Worm (Caenorhabditis elegans) whole organism, mixed stage, embryonic: ENCODE measurements around the gene acer-1.

Experiments
- bed-3 ChIP-seq: fragments of 200-800 bp; sonication (Bioruptor generic); optimal IDR thresholded peaks from 3 replicates; lab custom pipeline; 2018; ENCODE audit warnings: mild to moderate bottlenecking, missing genetic modification characterization, moderate library complexity, missing compliant biosample characterization
- blmp-1 ChIP-seq: fragments of 150-350 bp; optimal IDR thresholded peaks from 2 replicates; lab custom pipeline; 2014; ENCODE audit warnings: missing biosample characterization, missing genetic modification characterization
- ceh-39 ChIP-seq: fragments of 150-350 bp; optimal IDR thresholded peaks from 2 replicates; lab custom pipeline; 2014; ENCODE audit warnings: missing biosample characterization, missing genetic modification characterization
- ceh-43 ChIP-seq: fragments of 200-800 bp; sonication (Bioruptor generic); optimal IDR thresholded peaks from 2 replicates; lab custom pipeline; 2018; ENCODE audit warnings: mild to moderate bottlenecking, missing genetic modification characterization, moderate library complexity, missing compliant biosample characterization
- ceh-83 ChIP-seq: fragments of 200-800 bp; sonication (Bioruptor generic); optimal IDR thresholded peaks from 2 replicates; lab custom pipeline; 2018; ENCODE audit warnings: mild to moderate bottlenecking, missing genetic modification characterization, missing compliant biosample characterization
- ces-1 ChIP-seq: fragments of 150-350 bp; optimal IDR thresholded peaks from 2 replicates; lab custom pipeline; 2014; ENCODE audit warnings: missing biosample characterization, missing genetic modification reagents, missing genetic modification characterization
- cnd-1 ChIP-seq: fragments of 200-800 bp; sonication (Bioruptor generic); optimal IDR thresholded peaks from 2 replicates; lab custom pipeline; 2018; ENCODE audit warnings: mild to moderate bottlenecking, missing genetic modification characterization, missing compliant biosample characterization
- drap-1 ChIP-seq: fragments of 200-800 bp; sonication (Bioruptor generic); optimal IDR thresholded peaks from 3 replicates; lab custom pipeline; 2018; ENCODE audit warnings: mild to moderate bottlenecking, missing genetic modification characterization, missing compliant biosample characterization
- ham-2 ChIP-seq: fragments of 200-800 bp; sonication (Bioruptor generic); optimal IDR thresholded peaks from 2 replicates; lab custom pipeline; 2018; ENCODE audit warnings: mild to moderate bottlenecking, missing genetic modification characterization, missing compliant biosample characterization
- hlh-1 ChIP-seq: fragments of 150-350 bp; optimal IDR thresholded peaks from 2 replicates; lab custom pipeline; 2014; ENCODE audit warnings: missing biosample characterization, missing genetic modification reagents, missing genetic modification characterization
- lin-13 ChIP-seq: fragments of 150-350 bp; optimal IDR thresholded peaks from 2 replicates; lab custom pipeline; 2014; ENCODE audit warnings: missing biosample characterization, missing genetic modification characterization
- lin-32 ChIP-seq: fragments of 200-800 bp; sonication (Bioruptor generic); optimal IDR thresholded peaks from 2 replicates; lab custom pipeline; 2018; ENCODE audit warnings: mild to moderate bottlenecking, missing genetic modification characterization, missing compliant biosample characterization
- lsy-2 ChIP-seq: fragments of 150-350 bp; optimal IDR thresholded peaks from 2 replicates; lab custom pipeline; 2014; ENCODE audit warnings: missing biosample characterization, missing genetic modification characterization
- mab-5 ChIP-seq: fragments of 150-350 bp; optimal IDR thresholded peaks from 2 replicates; lab custom pipeline; 2014; ENCODE audit warnings: missing biosample characterization, missing genetic modification characterization
- mep-1 ChIP-seq: fragments of 150-350 bp; optimal IDR thresholded peaks from 2 replicates; lab custom pipeline; 2017; ENCODE audit warnings: missing biosample characterization, missing genetic modification reagents, missing genetic modification characterization, inconsistent platforms
- mls-2 ChIP-seq: sonication (generic microtip); optimal IDR thresholded peaks from 2 replicates; lab custom pipeline; 2016; ENCODE audit warnings: mild to moderate bottlenecking, missing genetic modification characterization, moderate library complexity, missing compliant biosample characterization
- nhr-12 ChIP-seq: fragments of 150-350 bp; optimal IDR thresholded peaks from 2 replicates; lab custom pipeline; 2014; ENCODE audit warnings: missing biosample characterization, missing genetic modification characterization
- nhr-2 ChIP-seq: fragments of 150-350 bp; optimal IDR thresholded peaks from 2 replicates; lab custom pipeline; 2014; ENCODE audit warnings: missing biosample characterization, missing genetic modification characterization
- nhr-237 ChIP-seq: fragments of 150-350 bp; optimal IDR thresholded peaks from 2 replicates; lab custom pipeline; 2014; ENCODE audit warnings: missing biosample characterization, missing genetic modification characterization
- nhr-28 ChIP-seq: fragments of 150-350 bp; optimal IDR thresholded peaks from 2 replicates; lab custom pipeline; 2014; ENCODE audit warnings: missing biosample characterization, missing genetic modification characterization
- nhr-76 ChIP-seq: sonication (generic microtip); optimal IDR thresholded peaks from 2 replicates; lab custom pipeline; 2017; ENCODE audit warnings: missing biosample characterization, missing genetic modification characterization
- pha-4 ChIP-seq: fragments of 150-350 bp; optimal IDR thresholded peaks from 2 replicates; lab custom pipeline; 2018; ENCODE audit warnings: missing biosample characterization, missing genetic modification reagents, missing genetic modification characterization
- sem-2 ChIP-seq: fragments of 200-800 bp; sonication (Bioruptor generic); optimal IDR thresholded peaks from 2 replicates; lab custom pipeline; 2018; ENCODE audit warnings: mild to moderate bottlenecking, missing genetic modification characterization, missing compliant biosample characterization
- sptf-1 ChIP-seq: sonication (generic microtip); optimal IDR thresholded peaks from 2 replicates; lab custom pipeline; 2017; ENCODE audit warnings: mild to moderate bottlenecking, missing genetic modification characterization, moderate library complexity, missing compliant biosample characterization
- tbx-8 ChIP-seq: fragments of 200-800 bp; sonication (Bioruptor generic); optimal IDR thresholded peaks from 2 replicates; lab custom pipeline; 2018; ENCODE audit warnings: mild to moderate bottlenecking, missing genetic modification characterization, moderate library complexity, missing compliant biosample characterization
- unc-120 ChIP-seq: sonication (generic microtip); optimal IDR thresholded peaks from 2 replicates; lab custom pipeline; 2017; ENCODE audit warnings: missing genetic modification characterization, missing compliant biosample characterization; ENCODE audit not compliant: poor library complexity, severe bottlenecking
- unc-39 ChIP-seq: fragments of 150-350 bp; optimal IDR thresholded peaks from 2 replicates; lab custom pipeline; 2014; ENCODE audit warnings: missing biosample characterization, missing genetic modification characterization
- unc-62 ChIP-seq: fragments of 150-350 bp; optimal IDR thresholded peaks from 2 replicates; lab custom pipeline; 2014; ENCODE audit warnings: missing biosample characterization, missing genetic modification reagents, missing genetic modification characterization
- zip-8 ChIP-seq: fragments of 150-350 bp; optimal IDR thresholded peaks from 2 replicates; lab custom pipeline; 2014; ENCODE audit warnings: missing biosample characterization, missing genetic modification characterization

acer-1 gene

DNA sequence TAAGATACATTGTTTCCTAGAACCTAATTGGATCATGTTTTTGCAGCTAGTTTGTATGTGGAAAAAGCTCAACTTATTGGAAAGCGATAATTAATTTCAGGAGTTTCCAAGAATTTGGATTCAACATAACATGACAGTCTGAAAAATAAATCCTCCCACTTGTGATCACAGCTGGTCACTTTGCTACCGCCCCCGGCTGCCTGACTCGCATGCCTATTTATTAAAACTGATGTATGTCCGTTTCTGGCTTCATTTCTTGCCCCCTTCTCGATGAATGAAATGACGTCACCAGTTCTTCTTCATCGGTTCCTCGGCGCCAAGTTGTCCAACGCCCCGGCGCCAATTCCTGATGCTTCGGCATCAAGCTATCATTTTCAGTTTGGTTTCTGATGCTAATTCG, 36.8 kb upstream of the acer-1 start:
- TF ChIP-seq nhr-28 (tag; lab: Kevin White, UChicago) (no peak), ham-2 (GFP tag; lab: Kevin White, UChicago) (no peak), nhr-237 (tag; lab: Kevin White, UChicago) (no peak), hlh-1 (tag; lab: Kevin White, UChicago) (no peak), blmp-1 (tag; lab: Kevin White, UChicago) (no peak), tbx-8 (no peak)

DNA sequence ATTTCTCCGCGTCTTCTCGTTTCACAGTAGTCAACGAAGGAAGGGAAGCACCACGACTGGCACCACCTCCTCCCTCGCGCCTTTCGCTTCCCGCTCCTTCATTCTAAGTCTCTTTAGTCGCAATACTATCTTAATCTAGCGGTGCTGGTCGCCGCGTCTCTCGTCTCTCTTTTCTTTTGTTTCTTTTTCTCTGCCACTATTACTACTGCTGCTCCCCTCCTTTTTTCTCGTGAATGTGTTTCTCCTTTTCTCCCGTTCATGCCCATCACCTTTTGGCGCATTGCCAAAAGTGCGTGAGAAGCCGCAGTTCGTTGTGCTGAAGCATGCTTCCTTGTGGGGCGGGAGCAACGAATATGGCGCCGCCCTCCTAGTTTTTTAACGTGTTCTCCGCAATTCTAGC, 36.3 kb upstream of the acer-1 start:
- TF ChIP-seq nhr-12 (no peak), bed-3 (GFP tag; lab: Kevin White, UChicago) (no peak), nhr-237 (tag; lab: Kevin White, UChicago) (peak; percentile 1), unc-39 (tag; lab: Kevin White, UChicago) (no peak), cnd-1 (tag; lab: Kevin White, UChicago) (no peak), mep-1 (tag; lab: Kevin White, UChicago) (no peak), unc-120 (tag; lab: Kevin White, UChicago) (peak; percentile 77)

DNA sequence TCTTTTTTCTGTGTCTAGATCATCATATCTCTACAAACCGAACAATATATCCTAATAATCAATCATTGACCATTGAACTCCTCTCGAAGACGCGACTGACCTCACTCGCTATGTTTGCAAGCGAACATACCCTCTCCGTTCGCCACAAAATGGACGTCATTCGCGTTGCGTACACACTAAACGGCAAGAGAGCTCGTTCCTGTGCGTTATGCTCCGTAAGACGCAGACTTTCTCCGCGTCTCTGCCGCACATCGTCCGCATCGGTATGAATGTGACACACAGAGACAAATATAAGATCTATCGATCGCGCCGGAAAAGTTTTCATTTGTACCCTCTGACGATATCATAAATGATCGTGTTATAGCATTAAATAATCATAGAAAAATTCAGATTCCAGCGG, 35.9 kb upstream of the acer-1 start:
- TF ChIP-seq pha-4 (tag; lab: Kevin White, UChicago) (peak; percentile 57), hlh-1 (tag; lab: Kevin White, UChicago) (no peak), lin-32 (no peak), nhr-28 (tag; lab: Kevin White, UChicago) (no peak), ceh-43 (GFP tag; lab: Kevin White, UChicago) (no peak), lin-13 (tag; lab: Kevin White, UChicago) (peak; percentile 27), unc-39 (tag; lab: Kevin White, UChicago) (no peak), mep-1 (tag; lab: Kevin White, UChicago) (no peak), nhr-2 (peak; percentile 76), mab-5 (tag; lab: Kevin White, UChicago) (no peak), cnd-1 (tag; lab: Kevin White, UChicago) (no peak), ceh-39 (tag; lab: Kevin White, UChicago) (peak; percentile 62), nhr-12 (no peak), unc-120 (tag; lab: Kevin White, UChicago) (no peak), mls-2 (tag; lab: Kevin White, UChicago) (no peak), ham-2 (GFP tag; lab: Kevin White, UChicago) (peak; percentile 65), nhr-237 (tag; lab: Kevin White, UChicago) (no peak), zip-8 (tag; lab: Kevin White, UChicago) (peak; percentile 20), drap-1 (GFP tag; lab: Kevin White, UChicago) (no peak), nhr-76 (tag; lab: Kevin White, UChicago) (no peak), ces-1 (no peak), unc-62 (GFP tag; lab: Kevin White, UChicago) (peak; percentile 27)
- TF ChIP-seq, all 35 proteins: peak for 7

DNA sequence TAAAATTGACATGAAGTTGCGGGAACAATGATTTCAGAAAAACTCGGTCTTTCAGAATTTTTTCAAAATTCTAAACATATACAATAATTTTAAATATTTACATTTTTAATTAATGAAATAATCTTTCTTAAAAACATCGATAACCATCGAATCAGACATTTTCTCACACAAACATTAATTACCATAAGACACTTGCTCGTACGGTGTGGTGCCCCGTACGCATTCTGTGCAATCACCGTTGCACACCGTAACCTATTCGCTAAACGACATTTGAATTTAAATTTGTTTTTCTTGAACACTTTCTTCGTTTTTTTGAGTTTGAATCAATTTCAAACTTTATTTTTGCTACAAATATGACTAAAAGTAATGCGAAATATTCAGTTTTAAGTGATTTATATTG, 33.6 kb upstream of the acer-1 start:
- peak; percentile 40 for TF ChIP-seq lsy-2 (tag; lab: Kevin White, UChicago)
- no peak for TF ChIP-seq mab-5 (tag; lab: Kevin White, UChicago)
- no peak for TF ChIP-seq unc-62 (GFP tag; lab: Kevin White, UChicago)
- no peak for TF ChIP-seq drap-1 (GFP tag; lab: Kevin White, UChicago)
- no peak for TF ChIP-seq sptf-1 (tag; lab: Kevin White, UChicago)
- no peak for TF ChIP-seq sem-2 (GFP tag; lab: Kevin White, UChicago)
- TF ChIP-seq ces-1, result no peak
- no peak for TF ChIP-seq lin-13 (tag; lab: Kevin White, UChicago)

DNA sequence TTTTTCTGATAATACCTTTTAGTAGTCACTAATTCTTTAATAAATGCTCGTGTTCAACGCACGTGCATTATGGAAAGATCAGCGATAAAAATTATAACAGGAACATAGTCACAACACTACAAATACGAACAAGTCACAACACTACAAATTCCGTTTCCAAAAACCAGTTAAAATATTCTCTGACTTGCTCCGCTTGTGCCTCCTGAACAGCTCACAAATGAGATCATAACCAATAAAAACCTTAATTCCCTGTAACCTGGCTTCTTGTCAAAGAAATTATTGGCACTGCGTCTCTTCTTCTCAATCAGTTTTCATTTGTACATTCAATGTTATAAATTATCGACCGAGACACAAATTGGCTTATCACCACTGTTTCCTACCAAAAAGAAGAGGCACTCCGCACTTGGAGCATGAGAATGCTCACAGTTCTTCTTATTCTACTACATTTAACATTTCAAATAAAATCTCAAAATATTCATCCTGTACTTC, 29.2 kb upstream of the acer-1 start, which contains the start of gene B0252.1:
B0252.1 (plus strand) TSS at position 318 of the 489 bp plus-strand sequence.
- TF ChIP-seq ces-1 (no peak), ceh-83 (no peak), zip-8 (tag; lab: Kevin White, UChicago) (no peak), unc-120 (tag; lab: Kevin White, UChicago) (no peak), mep-1 (tag; lab: Kevin White, UChicago) (no peak), bed-3 (GFP tag; lab: Kevin White, UChicago) (no peak)
